Fruit fly (Drosophila melanogaster) whole organism, adult: ENCODE measurements around the gene mRpL46.

Source experiments
- CG11617 ChIP-seq: fragments of 200-800 bp; sonication (Bioruptor generic); optimal IDR thresholded peaks from 2 replicates; lab custom pipeline; 2017; ENCODE audit warnings: mild to moderate bottlenecking, missing biosample characterization, missing genetic modification reagents, missing genetic modification characterization
- CG12768 ChIP-seq: fragments of 200-800 bp; sonication (Bioruptor generic); optimal IDR thresholded peaks from 2 replicates; lab custom pipeline; 2017; ENCODE audit warnings: missing biosample characterization, missing genetic modification characterization, mild to moderate bottlenecking, moderate library complexity, missing genetic modification reagents
- CG14711 ChIP-seq: fragments of 200-800 bp; sonication (Bioruptor generic); optimal IDR thresholded peaks from 2 replicates; lab custom pipeline; 2018; ENCODE audit warnings: missing biosample characterization, mild to moderate bottlenecking, missing genetic modification characterization, moderate library complexity
- CG1620 ChIP-seq: fragments of 200-800 bp; sonication (Bioruptor generic); optimal IDR thresholded peaks from 2 replicates; lab custom pipeline; 2016; ENCODE audit warnings: missing biosample characterization, missing genetic modification characterization
- CG33017 ChIP-seq: fragments of 200-800 bp; sonication (Bioruptor generic); optimal IDR thresholded peaks from 2 replicates; lab custom pipeline; 2018; ENCODE audit warnings: missing biosample characterization, mild to moderate bottlenecking, missing genetic modification characterization, moderate library complexity
- CG5204 ChIP-seq: fragments of 200-800 bp; sonication (Bioruptor generic); optimal IDR thresholded peaks from 2 replicates; lab custom pipeline; 2016; ENCODE audit warnings: missing biosample characterization, missing genetic modification characterization
- CG7045 ChIP-seq: fragments of 200-800 bp; sonication (Bioruptor generic); optimal IDR thresholded peaks from 2 replicates; lab custom pipeline; 2017; ENCODE audit warnings: missing biosample characterization, mild to moderate bottlenecking, missing genetic modification characterization
- CG7101 ChIP-seq: fragments of 200-800 bp; sonication (Bioruptor generic); optimal IDR thresholded peaks from 2 replicates; lab custom pipeline; 2018; ENCODE audit warnings: missing biosample characterization, mild to moderate bottlenecking, missing genetic modification characterization, moderate library complexity
- Clk ChIP-seq: fragments of 200-800 bp; sonication (Bioruptor generic); optimal IDR thresholded peaks from 2 replicates; lab custom pipeline; 2017; ENCODE audit warnings: missing biosample characterization, missing genetic modification characterization
- Crg-1 ChIP-seq: fragments of 200-800 bp; sonication (Bioruptor generic); optimal IDR thresholded peaks from 2 replicates; lab custom pipeline; 2016; ENCODE audit warnings: missing biosample characterization, missing genetic modification characterization
- Hr96 ChIP-seq: fragments of 200-800 bp; sonication (Bioruptor generic); optimal IDR thresholded peaks from 2 replicates; lab custom pipeline; 2016; ENCODE audit warnings: missing biosample characterization, missing genetic modification characterization
- Mnt ChIP-seq: fragments of 200-800 bp; sonication (Bioruptor generic); optimal IDR thresholded peaks from 2 replicates; lab custom pipeline; 2016; ENCODE audit warnings: missing biosample characterization, mild to moderate bottlenecking, missing genetic modification characterization
- bab1 ChIP-seq: fragments of 200-800 bp; sonication (Bioruptor generic); optimal IDR thresholded peaks from 3 replicates; lab custom pipeline; 2019; ENCODE audit warnings: missing biosample characterization, mild to moderate bottlenecking, missing genetic modification characterization, moderate library complexity
- cic ChIP-seq: fragments of 200-800 bp; sonication (Bioruptor generic); optimal IDR thresholded peaks from 2 replicates; lab custom pipeline; 2017; ENCODE audit warnings: missing biosample characterization, mild to moderate bottlenecking, missing genetic modification characterization, moderate library complexity
- kay ChIP-seq: fragments of 200-800 bp; sonication (Bioruptor generic); peaks from one replicate; lab custom pipeline; 2016; ENCODE audit warnings: missing biosample characterization, missing genetic modification characterization, borderline replicate concordance
- ovo ChIP-seq: fragments of 200-800 bp; sonication (Bioruptor generic); optimal IDR thresholded peaks from 2 replicates; lab custom pipeline; 2016; ENCODE audit warnings: missing biosample characterization, missing genetic modification characterization
- pad ChIP-seq: fragments of 200-800 bp; sonication (Bioruptor generic); optimal IDR thresholded peaks from 3 replicates; lab custom pipeline; 2017; ENCODE audit warnings: missing biosample characterization, missing genetic modification characterization, mild to moderate bottlenecking, moderate library complexity, missing genetic modification reagents
- tj ChIP-seq: fragments of 200-800 bp; sonication (Bioruptor generic); optimal IDR thresholded peaks from 3 replicates; lab custom pipeline; 2017; ENCODE audit warnings: missing biosample characterization, mild to moderate bottlenecking, missing genetic modification characterization, moderate library complexity
- toe ChIP-seq: fragments of 200-800 bp; sonication (Bioruptor generic); optimal IDR thresholded peaks from 2 replicates; lab custom pipeline; 2016; ENCODE audit warnings: missing biosample characterization, missing genetic modification characterization

mRpL46 gene

dm6 chr3L:1821140-1821539 is 43.9 kb downstream of the mRpL46 start:
- no peak for TF ChIP-seq kay (GFP tag; lab: Kevin White, UChicago)
- TF ChIP-seq Clk (GFP tag; lab: Kevin White, UChicago) = no peak
- no peak for TF ChIP-seq CG7101 (tag; lab: Kevin White, UChicago)
- TF ChIP-seq CG7045 (GFP tag; lab: Kevin White, UChicago) = no peak
- no peak for TF ChIP-seq tj (GFP tag; lab: Kevin White, UChicago)
- TF ChIP-seq CG5204 (GFP tag; lab: Kevin White, UChicago) = no peak
- no peak for TF ChIP-seq CG14711 (tag; lab: Kevin White, UChicago)
- TF ChIP-seq toe (GFP tag; lab: Kevin White, UChicago) = no peak
- TF ChIP-seq bab1 (GFP tag; lab: Kevin White, UChicago) = no peak

dm6 chr3L:1822365-1822764 is 45.1 kb downstream of the mRpL46 start:
- TF ChIP-seq pad (GFP tag; lab: Kevin White, UChicago) (no peak), Crg-1 (GFP tag; lab: Kevin White, UChicago) (no peak), CG14711 (tag; lab: Kevin White, UChicago) (no peak), CG5204 (GFP tag; lab: Kevin White, UChicago) (no peak), CG12768 (GFP tag; lab: Kevin White, UChicago) (no peak), ovo (GFP tag; lab: Kevin White, UChicago) (no peak), CG7101 (tag; lab: Kevin White, UChicago) (no peak), CG11617 (no peak), bab1 (GFP tag; lab: Kevin White, UChicago) (no peak), CG1620 (GFP tag; lab: Kevin White, UChicago) (no peak), cic (GFP tag; lab: Kevin White, UChicago) (no peak), Mnt (GFP tag; lab: Kevin White, UChicago) (no peak), CG7045 (GFP tag; lab: Kevin White, UChicago) (no peak), Hr96 (no peak), toe (GFP tag; lab: Kevin White, UChicago) (no peak), Clk (GFP tag; lab: Kevin White, UChicago) (no peak), CG33017 (tag; lab: Kevin White, UChicago) (no peak)
